Worm (Caenorhabditis elegans): ENCODE measurements around the gene nhl-3.

- TF ChIP-seq lsy-2 (tag; optimal IDR thresholded peaks at IDR 0.05) (no peak), mep-1 (tag; optimal IDR thresholded peaks at IDR 0.05) (no peak), ces-1 (GFP tag; optimal IDR thresholded peaks at IDR 0.05) (no peak), mab-5 (tag; optimal IDR thresholded peaks at IDR 0.05) (no peak), unc-39 (tag; optimal IDR thresholded peaks at IDR 0.05) (no peak), unc-62 (GFP tag; optimal IDR thresholded peaks at IDR 0.05) (no peak), snpc-4 (tag; optimal IDR thresholded peaks at IDR 0.05) (no peak), nhr-237 (tag; optimal IDR thresholded peaks at IDR 0.05) (no peak), nhr-12 (tag; optimal IDR thresholded peaks at IDR 0.05) (no peak)
These were observed 52.4 kb downstream of the nhl-3 start for ce11 chrII:549501-549900.

All from whole organism, mixed stage, embryonic.